Worm (Caenorhabditis elegans) whole organism, late embryonic: ENCODE results near the gene W07G4.1.

Experiments used
- C08G9.2 ChIP-seq: sonication (generic microtip); optimal IDR thresholded peaks from 2 replicates; lab custom pipeline; 2016; ENCODE audit warnings: mild to moderate bottlenecking, missing genetic modification characterization, moderate library complexity, missing compliant biosample characterization
- C38D4.7 ChIP-seq: fragments of 200-800 bp; sonication (Bioruptor generic); optimal IDR thresholded peaks from 2 replicates; lab custom pipeline; 2018; ENCODE audit warnings: mild to moderate bottlenecking, missing genetic modification characterization, moderate library complexity, missing compliant biosample characterization
- F13H6.1 ChIP-seq: sonication (generic microtip); optimal IDR thresholded peaks from 2 replicates; lab custom pipeline; 2016; ENCODE audit warnings: missing genetic modification characterization, missing compliant biosample characterization
- K02D7.2 ChIP-seq: sonication (generic microtip); optimal IDR thresholded peaks from 2 replicates; lab custom pipeline; 2017; ENCODE audit warnings: mild to moderate bottlenecking, missing genetic modification characterization, missing compliant biosample characterization
- Y22D7AL.16 ChIP-seq: sonication (generic microtip); optimal IDR thresholded peaks from 2 replicates; lab custom pipeline; 2016; ENCODE audit warnings: missing genetic modification characterization, missing compliant biosample characterization
- ahr-1 ChIP-seq: sonication (generic microtip); optimal IDR thresholded peaks from 2 replicates; lab custom pipeline; 2016; ENCODE audit warnings: missing genetic modification characterization, missing compliant biosample characterization
- ama-1 ChIP-seq: fragments of 150-350 bp; optimal IDR thresholded peaks from 2 replicates; lab custom pipeline; 2014
- ceh-14 ChIP-seq: sonication (generic microtip); optimal IDR thresholded peaks from 2 replicates; lab custom pipeline; 2016; ENCODE audit warnings: missing genotype, missing genetic modification characterization, missing compliant biosample characterization
- ceh-18 ChIP-seq: sonication (generic microtip); optimal IDR thresholded peaks from 2 replicates; lab custom pipeline; 2016; ENCODE audit warnings: missing genetic modification characterization, missing compliant biosample characterization
- ceh-19 ChIP-seq: fragments of 200-800 bp; sonication (Bioruptor generic); optimal IDR thresholded peaks from 2 replicates; lab custom pipeline; 2018; ENCODE audit warnings: mild to moderate bottlenecking, missing genetic modification characterization, missing compliant biosample characterization
- ceh-2 ChIP-seq: sonication (generic microtip); optimal IDR thresholded peaks from 2 replicates; lab custom pipeline; 2016; ENCODE audit warnings: missing genotype, missing genetic modification characterization, missing compliant biosample characterization
- ceh-24 ChIP-seq: sonication (generic microtip); optimal IDR thresholded peaks from 2 replicates; lab custom pipeline; 2016; ENCODE audit warnings: mild to moderate bottlenecking, missing genetic modification characterization, missing compliant biosample characterization
- ceh-30 ChIP-seq: fragments of 150-350 bp; optimal IDR thresholded peaks from 2 replicates; lab custom pipeline; 2014; ENCODE audit warnings: missing biosample characterization, missing genetic modification characterization
- ceh-31 ChIP-seq: sonication (generic microtip); optimal IDR thresholded peaks from 2 replicates; lab custom pipeline; 2016; ENCODE audit warnings: missing genetic modification characterization, missing compliant biosample characterization
- ceh-34 ChIP-seq: sonication (generic microtip); optimal IDR thresholded peaks from 2 replicates; lab custom pipeline; 2016; ENCODE audit warnings: mild to moderate bottlenecking, missing genetic modification characterization, missing compliant biosample characterization
- ceh-6 ChIP-seq: fragments of 200-800 bp; sonication (Bioruptor generic); optimal IDR thresholded peaks from 2 replicates; lab custom pipeline; 2018; ENCODE audit warnings: mild to moderate bottlenecking, missing genetic modification characterization, missing compliant biosample characterization
- ceh-9 ChIP-seq: sonication (generic microtip); optimal IDR thresholded peaks from 2 replicates; lab custom pipeline; 2016; ENCODE audit warnings: mild to moderate bottlenecking, missing genetic modification characterization, inconsistent platforms, missing compliant biosample characterization
- dmd-4 ChIP-seq: sonication (generic microtip); optimal IDR thresholded peaks from 2 replicates; lab custom pipeline; 2016; ENCODE audit warnings: borderline replicate concordance, missing genetic modification characterization, missing compliant biosample characterization
- dve-1 ChIP-seq: sonication (generic microtip); optimal IDR thresholded peaks from 2 replicates; lab custom pipeline; 2017; ENCODE audit warnings: antibody characterized with exemption, mild to moderate bottlenecking, missing genetic modification characterization, missing compliant biosample characterization
- elt-2 ChIP-seq: sonication (generic microtip); optimal IDR thresholded peaks from 2 replicates; lab custom pipeline; 2016; ENCODE audit warnings: missing genetic modification reagents, missing genetic modification characterization, missing compliant biosample characterization
- ets-4 ChIP-seq: sonication (generic microtip); optimal IDR thresholded peaks from 2 replicates; lab custom pipeline; 2016; ENCODE audit warnings: missing genetic modification characterization, missing compliant biosample characterization
- eyg-1 ChIP-seq: sonication (generic microtip); optimal IDR thresholded peaks from 2 replicates; lab custom pipeline; 2016; ENCODE audit warnings: missing genotype, missing genetic modification characterization, missing compliant biosample characterization
- fax-1 ChIP-seq: sonication (generic microtip); optimal IDR thresholded peaks from 2 replicates; lab custom pipeline; 2016; ENCODE audit warnings: missing genotype, missing genetic modification characterization, missing compliant biosample characterization
- fkh-10 ChIP-seq: fragments of 150-350 bp; optimal IDR thresholded peaks from 2 replicates; lab custom pipeline; 2014; ENCODE audit warnings: missing biosample characterization, missing genetic modification reagents, missing genetic modification characterization
- fkh-6 ChIP-seq: sonication (generic microtip); optimal IDR thresholded peaks from 2 replicates; lab custom pipeline; 2016; ENCODE audit warnings: missing genetic modification characterization, missing compliant biosample characterization
- gmeb-2 ChIP-seq: sonication (generic microtip); optimal IDR thresholded peaks from 2 replicates; lab custom pipeline; 2016; ENCODE audit warnings: missing genetic modification characterization, inconsistent platforms, missing compliant biosample characterization
- hlh-13 ChIP-seq: fragments of 200-800 bp; sonication (Bioruptor generic); optimal IDR thresholded peaks from 2 replicates; lab custom pipeline; 2018; ENCODE audit warnings: mild to moderate bottlenecking, missing genetic modification characterization, missing compliant biosample characterization
- hlh-15 ChIP-seq: sonication (generic microtip); optimal IDR thresholded peaks from 2 replicates; lab custom pipeline; 2016; ENCODE audit warnings: missing genetic modification characterization, missing compliant biosample characterization
- hlh-30 ChIP-seq: sonication (generic microtip); optimal IDR thresholded peaks from 2 replicates; lab custom pipeline; 2017; ENCODE audit warnings: antibody characterized with exemption, missing genetic modification characterization, missing compliant biosample characterization; ENCODE audit not compliant: insufficient read depth
- hlh-8 ChIP-seq: sonication (generic microtip); optimal IDR thresholded peaks from 2 replicates; lab custom pipeline; 2016; ENCODE audit warnings: missing genotype, missing genetic modification characterization, missing compliant biosample characterization
- lim-6 ChIP-seq: sonication (generic microtip); optimal IDR thresholded peaks from 2 replicates; lab custom pipeline; 2016; ENCODE audit warnings: missing genetic modification characterization, missing compliant biosample characterization
- nfya-1 ChIP-seq: sonication (generic microtip); optimal IDR thresholded peaks from 2 replicates; lab custom pipeline; 2017; ENCODE audit warnings: missing genetic modification characterization, mild to moderate bottlenecking, missing compliant biosample characterization, antibody characterized with exemption, moderate library complexity
- nhr-11 ChIP-seq: fragments of 150-350 bp; optimal IDR thresholded peaks from 2 replicates; lab custom pipeline; 2014; ENCODE audit warnings: missing biosample characterization, missing genetic modification characterization
- nhr-232 ChIP-seq: sonication (generic microtip); optimal IDR thresholded peaks from 2 replicates; lab custom pipeline; 2016; ENCODE audit warnings: missing genetic modification characterization, missing compliant biosample characterization
- npax-4 ChIP-seq: sonication (generic microtip); optimal IDR thresholded peaks from 2 replicates; lab custom pipeline; 2016; ENCODE audit warnings: missing genetic modification characterization, missing compliant biosample characterization
- odd-2 ChIP-seq: sonication (generic microtip); optimal IDR thresholded peaks from 2 replicates; lab custom pipeline; 2017; ENCODE audit warnings: antibody characterized with exemption, mild to moderate bottlenecking, missing genetic modification characterization, missing compliant biosample characterization
- pax-1 ChIP-seq: fragments of 150-350 bp; optimal IDR thresholded peaks from 2 replicates; lab custom pipeline; 2014; ENCODE audit warnings: missing biosample characterization, missing genetic modification characterization
- pha-4 ChIP-seq: fragments of 150-350 bp; optimal IDR thresholded peaks from 2 replicates; lab custom pipeline; 2018; ENCODE audit warnings: missing biosample characterization, missing genetic modification reagents, missing genetic modification characterization
- pqm-1 ChIP-seq: sonication (generic microtip); optimal IDR thresholded peaks from 2 replicates; lab custom pipeline; 2016; ENCODE audit warnings: missing genetic modification characterization, missing compliant biosample characterization
- rnt-1 ChIP-seq: sonication (generic microtip); optimal IDR thresholded peaks from 2 replicates; lab custom pipeline; 2016; ENCODE audit warnings: missing genetic modification characterization, missing compliant biosample characterization
- sdc-2 ChIP-seq: sonication (generic microtip); optimal IDR thresholded peaks from 2 replicates; lab custom pipeline; 2016; ENCODE audit warnings: missing genotype, missing genetic modification characterization, missing compliant biosample characterization
- sox-4 ChIP-seq: sonication (generic microtip); optimal IDR thresholded peaks from 2 replicates; lab custom pipeline; 2017; ENCODE audit warnings: mild to moderate bottlenecking, missing genetic modification characterization, inconsistent platforms, missing compliant biosample characterization
- tbx-2 ChIP-seq: sonication (generic microtip); optimal IDR thresholded peaks from 2 replicates; lab custom pipeline; 2016; ENCODE audit warnings: missing genetic modification characterization, missing compliant biosample characterization
- tbx-7 ChIP-seq: sonication (generic microtip); optimal IDR thresholded peaks from 2 replicates; lab custom pipeline; 2016; ENCODE audit warnings: missing genotype, missing genetic modification characterization, missing compliant biosample characterization
- ttx-3 ChIP-seq: sonication (generic microtip); optimal IDR thresholded peaks from 2 replicates; lab custom pipeline; 2016; ENCODE audit warnings: missing genetic modification reagents, missing genetic modification characterization, missing compliant biosample characterization
- unc-3 ChIP-seq, 2 experiments: fragments of 200-800 bp in 1 of 2; sonication (Bioruptor generic) in 1 of 2; sonication (generic microtip) in 1 of 2; conservative IDR thresholded peaks in 1 of 2; optimal IDR thresholded peaks in 1 of 2; 2 replicates each; pipeline versions ENCODE4 v1.3.6 to Lab custom; 2016 to 2022; ENCODE audit warnings: missing compliant biosample characterization in 2 of 2, missing genetic modification characterization in 2 of 2, missing genetic modification reagents in 1 of 2
- unc-42 ChIP-seq: sonication (generic microtip); optimal IDR thresholded peaks from 2 replicates; lab custom pipeline; 2016; ENCODE audit warnings: missing genotype, missing genetic modification characterization, missing compliant biosample characterization
- unc-55 ChIP-seq: sonication (generic microtip); optimal IDR thresholded peaks from 2 replicates; lab custom pipeline; 2017; ENCODE audit warnings: missing biosample characterization, missing genetic modification reagents, missing genetic modification characterization
- unc-86 ChIP-seq: sonication (generic microtip); optimal IDR thresholded peaks from 2 replicates; lab custom pipeline; 2016; ENCODE audit warnings: missing genetic modification characterization, missing compliant biosample characterization
- zip-5 ChIP-seq: sonication (generic microtip); optimal IDR thresholded peaks from 2 replicates; lab custom pipeline; 2016; ENCODE audit warnings: missing genetic modification characterization, missing compliant biosample characterization
- ztf-16 ChIP-seq: sonication (generic microtip); optimal IDR thresholded peaks from 2 replicates; lab custom pipeline; 2017; ENCODE audit warnings: missing genetic modification characterization, missing compliant biosample characterization

Gene W07G4.1

ce11 chrV:13036466-13036865 is 3.1 kb downstream of the W07G4.1 start, which contains the start of gene W07G4.2:
Gene W07G4.2 (minus strand): TSS chrV:13036566.
- TF ChIP-seq ceh-18 (tag; lab: Kevin White, UChicago) (no peak), fkh-10 (no peak), ceh-14 (tag; lab: Kevin White, UChicago) (no peak)

DNA sequence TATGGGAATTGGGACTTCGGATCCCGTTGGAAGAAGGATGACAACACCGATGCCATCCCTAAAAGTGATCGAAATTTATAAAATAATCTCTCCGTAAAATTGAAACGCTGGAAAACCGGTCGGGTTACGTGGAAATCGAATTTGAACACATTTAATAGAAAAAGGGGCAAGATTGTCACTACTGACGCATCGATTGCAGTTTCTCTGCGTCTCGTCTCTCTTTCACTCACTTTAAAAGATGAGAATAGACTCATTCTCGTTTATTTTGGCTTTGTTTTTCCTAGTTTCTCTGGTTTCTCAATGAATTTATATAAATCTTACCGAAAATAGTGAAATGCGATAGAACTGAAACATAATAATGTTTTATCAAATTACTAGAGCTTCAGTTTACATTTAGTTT is 8.3 kb downstream of the W07G4.1 start, which contains the start of gene scyl-1:
TSS of gene scyl-1 (minus strand) at position 56 of the 400 bp plus-strand sequence.
- TF ChIP-seq ceh-24 (tag; lab: Kevin White, UChicago) (no peak), sox-4 (peak; percentile 32), ceh-19 (GFP tag; lab: Kevin White, UChicago) (peak; percentile 28), C38D4.7 (no peak), unc-3 (GFP tag; conservative IDR thresholded peaks at IDR 0.05; lab: Robert Waterston, UW) (no peak), unc-3 (tag; optimal IDR thresholded peaks at IDR 0.05; lab: Kevin White, UChicago) (no peak), ceh-30 (tag; lab: Kevin White, UChicago) (no peak), dmd-4 (tag; lab: Kevin White, UChicago) (no peak), dve-1 (peak; percentile 23), npax-4 (tag; lab: Kevin White, UChicago) (no peak), ttx-3 (tag; lab: Kevin White, UChicago) (no peak), ceh-31 (tag; lab: Kevin White, UChicago) (peak; percentile 59), ceh-18 (tag; lab: Kevin White, UChicago) (peak; percentile 44), tbx-2 (peak; percentile 54), K02D7.2 (tag; lab: Kevin White, UChicago) (no peak), hlh-30 (tag; lab: Kevin White, UChicago) (no peak), nhr-232 (no peak), hlh-8 (peak; percentile 9), ztf-16 (tag; lab: Kevin White, UChicago) (no peak), ets-4 (tag; lab: Kevin White, UChicago) (no peak), rnt-1 (tag; lab: Kevin White, UChicago) (peak; percentile 54), ceh-34 (peak; percentile 58), unc-86 (no peak), unc-42 (peak; percentile 84), pax-1 (tag; lab: Kevin White, UChicago) (no peak), fkh-10 (no peak), elt-2 (peak; percentile 57), nhr-11 (no peak), F13H6.1 (tag; lab: Kevin White, UChicago) (no peak), fkh-6 (tag; lab: Kevin White, UChicago) (no peak), ceh-9 (no peak), hlh-13 (GFP tag; lab: Kevin White, UChicago) (no peak), eyg-1 (tag; lab: Kevin White, UChicago) (no peak), fax-1 (tag; lab: Kevin White, UChicago) (no peak), odd-2 (tag; lab: Kevin White, UChicago) (no peak), sdc-2 (tag; lab: Kevin White, UChicago) (peak; percentile 8), Y22D7AL.16 (no peak), gmeb-2 (tag; lab: Kevin White, UChicago) (peak; percentile 27), zip-5 (tag; lab: Kevin White, UChicago) (peak; percentile 15), ceh-2 (tag; lab: Kevin White, UChicago) (no peak), C08G9.2 (tag; lab: Kevin White, UChicago) (peak; percentile 22), ceh-14 (tag; lab: Kevin White, UChicago) (peak; percentile 56), ama-1 (lab: Kevin White, UChicago) (no peak), ahr-1 (tag; lab: Kevin White, UChicago) (no peak), pqm-1 (tag; lab: Kevin White, UChicago) (no peak), hlh-15 (no peak), pha-4 (tag; lab: Kevin White, UChicago) (no peak), nfya-1 (tag; lab: Kevin White, UChicago) (peak; percentile 65), tbx-7 (tag; lab: Kevin White, UChicago) (no peak), unc-55 (GFP tag; lab: Kevin White, UChicago) (peak; percentile 68), ceh-6 (GFP tag; lab: Kevin White, UChicago) (no peak), lim-6 (tag; lab: Kevin White, UChicago) (no peak)
